Worm (Caenorhabditis elegans) whole organism, L2 larva: Measurements from ENCODE around the gene C36C9.6.
"Not testable (repeated sequence)": the region's sequence is repeated elsewhere in the genome, so short reads cannot be mapped to it uniquely, and the experiment has no call there.

ENCODE experiments used
- C34F6.9 ChIP-seq: fragments of 150-350 bp; optimal IDR thresholded peaks from 2 replicates; lab custom pipeline; 2014; ENCODE audit warnings: missing biosample characterization, missing genetic modification characterization
- R02D3.7 ChIP-seq: fragments of 150-350 bp; optimal IDR thresholded peaks from 2 replicates; lab custom pipeline; 2014; ENCODE audit warnings: missing biosample characterization, missing genetic modification characterization
- alr-1 ChIP-seq: fragments of 150-350 bp; optimal IDR thresholded peaks from 2 replicates; lab custom pipeline; 2014; ENCODE audit warnings: missing biosample characterization, missing genetic modification characterization
- aly-2 ChIP-seq: fragments of 150-350 bp; optimal IDR thresholded peaks from 2 replicates; lab custom pipeline; 2014; ENCODE audit warnings: missing biosample characterization, missing genetic modification characterization
- blmp-1 ChIP-seq: sonication (generic microtip); optimal IDR thresholded peaks from 2 replicates; lab custom pipeline; 2017; ENCODE audit warnings: missing genetic modification characterization, mild to moderate bottlenecking, missing compliant biosample characterization, antibody characterized with exemption, moderate library complexity; ENCODE audit not compliant: insufficient read depth
- ceh-16 ChIP-seq: fragments of 150-350 bp; optimal IDR thresholded peaks from 2 replicates; lab custom pipeline; 2014; ENCODE audit warnings: missing biosample characterization, missing genetic modification characterization
- ceh-82 ChIP-seq: fragments of 150-350 bp; optimal IDR thresholded peaks from 2 replicates; lab custom pipeline; 2014; ENCODE audit warnings: missing biosample characterization, missing genetic modification characterization
- crh-2 ChIP-seq: sonication (generic microtip); optimal IDR thresholded peaks from 2 replicates; lab custom pipeline; 2017; ENCODE audit warnings: missing biosample characterization, missing genetic modification characterization
- dmd-4 ChIP-seq: sonication (generic microtip); optimal IDR thresholded peaks from 2 replicates; lab custom pipeline; 2017; ENCODE audit warnings: missing biosample characterization, missing genetic modification characterization
- egl-27 ChIP-seq: sonication (generic microtip); optimal IDR thresholded peaks from 3 replicates; lab custom pipeline; 2017; ENCODE audit warnings: missing biosample characterization, missing genetic modification reagents, missing genetic modification characterization
- elt-3 ChIP-seq: sonication (generic microtip); optimal IDR thresholded peaks from 2 replicates; lab custom pipeline; 2017; ENCODE audit warnings: missing biosample characterization, missing genetic modification characterization
- gmeb-1 ChIP-seq: fragments of 150-350 bp; optimal IDR thresholded peaks from 2 replicates; lab custom pipeline; 2014; ENCODE audit warnings: missing biosample characterization, missing genetic modification characterization
- lin-11 ChIP-seq: fragments of 150-350 bp; sonication (generic microtip); optimal IDR thresholded peaks from 2 replicates; lab custom pipeline; 2014; ENCODE audit warnings: missing biosample characterization, missing genetic modification characterization, inconsistent platforms, mixed read lengths
- mab-5 ChIP-seq: fragments of 150-350 bp; optimal IDR thresholded peaks from 2 replicates; lab custom pipeline; 2014; ENCODE audit warnings: missing biosample characterization, missing genetic modification characterization
- mbf-1 ChIP-seq: sonication (generic microtip); optimal IDR thresholded peaks from 2 replicates; lab custom pipeline; 2017; ENCODE audit warnings: missing biosample characterization, missing genetic modification characterization
- mdl-1 ChIP-seq, 2 experiments: fragments of 150-350 bp in 1 of 2; sonication (generic microtip) in 1 of 2; optimal IDR thresholded peaks; 2 replicates each; lab custom pipeline; 2017; ENCODE audit warnings: missing biosample characterization in 2 of 2, missing genetic modification characterization in 2 of 2
- nhr-11 ChIP-seq: fragments of 150-350 bp; optimal IDR thresholded peaks from 2 replicates; lab custom pipeline; 2014; ENCODE audit warnings: missing biosample characterization, missing genetic modification characterization
- nhr-12 ChIP-seq: fragments of 150-350 bp; optimal IDR thresholded peaks from 2 replicates; lab custom pipeline; 2014; ENCODE audit warnings: missing biosample characterization, missing genetic modification characterization
- nhr-129 ChIP-seq: fragments of 150-350 bp; optimal IDR thresholded peaks from 2 replicates; lab custom pipeline; 2014; ENCODE audit warnings: missing biosample characterization, missing genetic modification characterization
- nhr-23 ChIP-seq: fragments of 150-350 bp; optimal IDR thresholded peaks from 2 replicates; lab custom pipeline; 2014; ENCODE audit warnings: missing biosample characterization, missing genetic modification reagents, missing genetic modification characterization
- nhr-25 ChIP-seq: fragments of 150-350 bp; sonication (generic microtip); optimal IDR thresholded peaks from 3 replicates; lab custom pipeline; 2014; ENCODE audit warnings: missing biosample characterization, missing genetic modification characterization
- sem-4 ChIP-seq: fragments of 150-350 bp; optimal IDR thresholded peaks from 2 replicates; lab custom pipeline; 2014; ENCODE audit warnings: missing biosample characterization, missing genetic modification reagents, missing genetic modification characterization
- unc-39 ChIP-seq: fragments of 150-350 bp; optimal IDR thresholded peaks from 2 replicates; lab custom pipeline; 2014; ENCODE audit warnings: missing biosample characterization, missing genetic modification characterization
- unc-55 ChIP-seq: fragments of 150-350 bp; sonication (generic microtip); optimal IDR thresholded peaks from 3 replicates; lab custom pipeline; 2014; ENCODE audit warnings: missing biosample characterization, missing genetic modification reagents, missing genetic modification characterization
- unc-62 ChIP-seq: fragments of 150-350 bp; optimal IDR thresholded peaks from 2 replicates; lab custom pipeline; 2014; ENCODE audit warnings: missing biosample characterization, missing genetic modification reagents, missing genetic modification characterization
- zag-1 ChIP-seq: fragments of 150-350 bp; optimal IDR thresholded peaks from 2 replicates; lab custom pipeline; 2014; ENCODE audit warnings: missing biosample characterization, missing genetic modification characterization
- ztf-1 ChIP-seq: fragments of 200-800 bp; sonication (Bioruptor generic); conservative IDR thresholded peaks from 2 replicates; pipeline ENCODE4 v1.3.6; 2022; ENCODE audit warnings: missing genetic modification characterization, missing compliant biosample characterization
- ztf-11 ChIP-seq: sonication (generic microtip); optimal IDR thresholded peaks from 2 replicates; lab custom pipeline; 2017; ENCODE audit warnings: missing biosample characterization, missing genetic modification characterization
- ztf-4 ChIP-seq: fragments of 150-350 bp; optimal IDR thresholded peaks from 2 replicates; lab custom pipeline; 2014; ENCODE audit warnings: missing biosample characterization, missing genetic modification characterization

C36C9.6 gene

ce11 chrX:1703840-1704239, 13.0 kb upstream of the C36C9.6 start, which contains the start of gene C36C9.5:
Gene C36C9.5 (minus strand): TSS chrX:1703940.
- TF ChIP-seq ztf-4 (no peak), nhr-23 (no peak), unc-62 (GFP tag; lab: Kevin White, UChicago) (no peak), aly-2 (no peak), unc-55 (no peak), nhr-12 (tag; lab: Kevin White, UChicago) (no peak), lin-11 (tag; lab: Kevin White, UChicago) (no peak), nhr-129 (tag; lab: Kevin White, UChicago) (no peak), gmeb-1 (no peak), ztf-11 (tag; lab: Kevin White, UChicago) (no peak), ztf-1 (GFP tag; lab: Robert Waterston, UW) (no peak), mbf-1 (no peak), sem-4 (no peak), ceh-16 (tag; lab: Kevin White, UChicago) (no peak), mdl-1 (tag; optimal IDR thresholded peaks at IDR 0.05; lab: Kevin White, UChicago) (no peak), nhr-25 (tag; lab: Kevin White, UChicago) (no peak)

DNA sequence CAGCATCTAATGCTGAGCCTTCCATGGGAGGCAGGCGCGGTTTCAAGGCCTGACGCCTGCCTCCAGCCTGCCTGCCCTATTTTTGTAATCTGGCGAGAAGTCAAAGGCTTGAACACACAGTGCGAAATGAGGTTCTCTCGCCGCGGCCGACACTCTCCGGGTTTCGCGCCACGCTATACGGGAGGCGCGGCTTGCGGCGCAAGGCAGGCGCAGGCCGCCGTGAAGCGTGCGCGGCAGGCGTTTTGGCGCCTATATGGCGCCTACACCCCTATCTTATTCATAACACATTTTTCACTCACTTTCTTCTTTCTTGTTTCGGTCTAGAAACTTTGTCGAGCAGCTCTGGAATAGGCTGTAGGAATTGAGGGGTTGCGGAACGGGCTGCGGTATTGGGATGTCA, 12.3 kb upstream of the C36C9.6 start:
- TF ChIP-seq gmeb-1 (no peak), ztf-4 (no peak), alr-1 (tag; lab: Kevin White, UChicago) (no peak), nhr-129 (tag; lab: Kevin White, UChicago) (no peak), egl-27 (no peak), dmd-4 (tag; lab: Kevin White, UChicago) (no peak), mab-5 (no peak), elt-3 (tag; lab: Kevin White, UChicago) (no peak), crh-2 (tag; lab: Kevin White, UChicago) (no peak), mdl-1 (tag; optimal IDR thresholded peaks at IDR 0.05; lab: Kevin White, UChicago) (no peak), unc-39 (no peak), zag-1 (tag; lab: Kevin White, UChicago) (no peak), ceh-82 (tag; lab: Kevin White, UChicago) (no peak)

- TF ChIP-seq unc-55: no peak
- no peak for TF ChIP-seq zag-1 (tag; lab: Kevin White, UChicago)
- TF ChIP-seq ceh-82 (tag; lab: Kevin White, UChicago): no peak
- TF ChIP-seq, all 48 proteins: peak for 0
These were observed 7.7 kb upstream of the C36C9.6 start for ce11 chrX:1698476-1698875.

- not testable (repeated sequence) for TF ChIP-seq blmp-1 (tag; lab: Kevin White, UChicago); alr-1 (tag; lab: Kevin White, UChicago); mbf-1
These were observed 6.1 kb upstream of the C36C9.6 start, which contains the start of gene C36C9.4 for ce11 chrX:1696879-1697278. Gene C36C9.4 (minus strand): TSS chrX:1696979.

DNA sequence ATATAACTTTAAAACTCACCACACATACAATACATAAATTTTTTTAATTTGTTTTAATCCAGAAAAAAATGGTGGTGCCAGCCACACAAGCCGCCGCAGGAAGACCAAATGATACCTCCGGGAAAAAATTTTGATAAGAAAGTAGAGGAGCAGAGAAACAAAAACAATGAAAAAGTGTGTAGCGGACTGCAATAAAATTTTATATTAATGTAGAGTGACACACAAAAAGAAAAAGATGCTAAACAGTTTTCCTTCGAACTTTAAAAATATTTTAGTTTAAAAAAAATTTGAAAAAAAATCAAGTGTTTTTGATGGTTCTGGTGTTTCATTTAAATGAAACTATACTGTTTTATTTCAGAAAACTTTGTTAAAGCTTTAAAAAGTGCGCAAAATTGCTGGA, 798 bp downstream of the C36C9.6 start, which contains the start of gene C36C9.12:
TSS of gene C36C9.12 (minus strand) at position 101 of the 400 bp plus-strand sequence.
- TF ChIP-seq aly-2; R02D3.7 (tag; lab: Kevin White, UChicago); lin-11 (tag; lab: Kevin White, UChicago): not testable (repeated sequence)

- TF ChIP-seq nhr-11, ztf-11, C34F6.9 (tag; lab: Kevin White, UChicago): not testable (repeated sequence)
These were observed 3.7 kb downstream of the C36C9.6 start, which contains the start of gene C36C9.11 for ce11 chrX:1687079-1687478. Gene C36C9.11 (plus strand): TSS chrX:1687379.

DNA sequence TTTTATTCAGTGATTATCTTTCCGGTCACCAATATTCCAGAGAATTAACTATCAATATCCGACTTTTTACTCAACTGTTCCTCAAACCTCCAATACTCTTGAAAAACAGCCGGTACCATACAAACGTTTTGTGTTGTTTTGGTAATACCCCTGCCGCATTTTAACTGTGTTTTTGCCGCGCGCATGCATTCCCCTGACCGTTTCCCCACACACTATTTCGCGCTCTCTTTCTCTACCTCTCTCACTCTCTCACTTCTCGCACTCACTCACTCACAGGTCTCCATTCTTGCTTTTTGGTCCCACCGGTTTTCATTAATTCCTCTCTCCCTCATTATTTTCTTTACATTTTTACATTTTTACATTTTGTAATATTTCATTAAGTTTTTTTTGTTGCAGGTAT, 8.2 kb downstream of the C36C9.6 start, which contains the start of gene meg-4:
TSS of gene meg-4 (plus strand) at position 397 of the 400 bp plus-strand sequence.
- TF ChIP-seq ztf-11 (tag; lab: Kevin White, UChicago): no peak
- TF ChIP-seq, all 48 proteins: peak for 0
